Fruit fly (Drosophila melanogaster) whole organism, wandering third instar larva: ENCODE results near the gene Orc2.

Experiments used
- CG9705 ChIP-seq: fragments of 200-800 bp; sonication (Bioruptor generic); optimal IDR thresholded peaks from 2 replicates; lab custom pipeline; 2018; ENCODE audit warnings: missing biosample characterization, mild to moderate bottlenecking, missing genetic modification characterization
- CrebA ChIP-seq: fragments of 200-800 bp; sonication (Bioruptor generic); optimal IDR thresholded peaks from 2 replicates; lab custom pipeline; 2016; ENCODE audit warnings: missing biosample characterization, mild to moderate bottlenecking, missing genetic modification characterization, borderline replicate concordance
- Dif ChIP-seq: fragments of 200-275, 200-300 bp; sonication (Bioruptor generic); optimal IDR thresholded peaks from 2 replicates; lab custom pipeline; 2018; ENCODE audit warnings: missing biosample characterization, missing genetic modification characterization; ENCODE audit not compliant: partially characterized antibody
- HLH106 ChIP-seq: fragments of 200-800 bp; optimal IDR thresholded peaks from 3 replicates; lab custom pipeline; 2019; ENCODE audit warnings: missing biosample characterization, mild to moderate bottlenecking, missing genetic modification characterization, moderate library complexity
- Hr78 ChIP-seq: fragments of >200 bp; optimal IDR thresholded peaks from 2 replicates; lab custom pipeline; 2017; ENCODE audit warnings: missing biosample characterization, missing genetic modification characterization
- Jra ChIP-seq: sonication (Bioruptor generic); optimal IDR thresholded peaks from 2 replicates; lab custom pipeline; 2016; ENCODE audit warnings: missing biosample characterization, missing genetic modification characterization
- brk ChIP-seq: fragments of 200-800 bp; sonication (Bioruptor generic); optimal IDR thresholded peaks from 2 replicates; lab custom pipeline; 2016; ENCODE audit warnings: missing biosample characterization, mild to moderate bottlenecking, missing genetic modification characterization
- lola ChIP-seq: fragments of >200 bp; optimal IDR thresholded peaks from 2 replicates; lab custom pipeline; 2017; ENCODE audit warnings: missing biosample characterization, missing genetic modification characterization
- pan ChIP-seq: fragments of >200 bp; optimal IDR thresholded peaks from 2 replicates; lab custom pipeline; 2017
- rgr ChIP-seq: fragments of 200-800 bp; sonication (Bioruptor generic); optimal IDR thresholded peaks from 3 replicates; lab custom pipeline; 2016; ENCODE audit warnings: missing biosample characterization, mild to moderate bottlenecking, missing genetic modification characterization

- TF ChIP-seq rgr (no peak), Jra (no peak), CrebA (GFP tag; lab: Kevin White, UChicago) (no peak), HLH106 (no peak), Hr78 (GFP tag; lab: Kevin White, UChicago) (no peak), pan (no peak), CG9705 (GFP tag; lab: Kevin White, UChicago) (no peak), lola (GFP tag; lab: Kevin White, UChicago) (no peak), Dif (GFP tag; lab: Kevin White, UChicago) (no peak), brk (GFP tag; lab: Kevin White, UChicago) (no peak)
Observed at dm6 chr3R:13988923-13989436, 24.3 kb downstream of the Orc2 start.
